Worm (Caenorhabditis elegans) whole organism, L1 larva: ENCODE data around the gene cnep-1.
A peak's percentile ranks its signal among the peaks of the same experiment; 100 is the strongest.

Experiments used
- C34B4.2 ChIP-seq: sonication (generic microtip); optimal IDR thresholded peaks from 2 replicates; lab custom pipeline; 2017; ENCODE audit warnings: mild to moderate bottlenecking, missing genetic modification characterization, missing compliant biosample characterization
- F16B12.6 ChIP-seq: fragments of 150-350 bp; optimal IDR thresholded peaks from 2 replicates; lab custom pipeline; 2014; ENCODE audit warnings: missing biosample characterization, missing genetic modification characterization
- Y116A8C.19 ChIP-seq: sonication (generic microtip); optimal IDR thresholded peaks from 2 replicates; lab custom pipeline; 2016; ENCODE audit warnings: missing compliant biosample characterization, missing genetic modification characterization, borderline replicate concordance
- aha-1 ChIP-seq: fragments of 150-350 bp; optimal IDR thresholded peaks from 2 replicates; lab custom pipeline; 2014; ENCODE audit warnings: missing biosample characterization, missing genetic modification characterization
- alr-1 ChIP-seq: fragments of 200-800 bp; sonication (Bioruptor generic); optimal IDR thresholded peaks from 2 replicates; lab custom pipeline; 2018; ENCODE audit warnings: borderline replicate concordance, mild to moderate bottlenecking, missing genetic modification characterization, missing compliant biosample characterization
- aly-2 ChIP-seq: fragments of 150-350 bp; optimal IDR thresholded peaks from 2 replicates; lab custom pipeline; 2014; ENCODE audit warnings: missing biosample characterization, missing genetic modification characterization
- ama-1 ChIP-seq: fragments of 150-350 bp; optimal IDR thresholded peaks from 2 replicates; lab custom pipeline; 2014
- blmp-1 ChIP-seq: fragments of 150-350 bp; optimal IDR thresholded peaks from 2 replicates; lab custom pipeline; 2014; ENCODE audit warnings: missing biosample characterization, missing genetic modification characterization
- ceh-63 ChIP-seq: fragments of 200-800 bp; sonication (Bioruptor generic); optimal IDR thresholded peaks from 2 replicates; lab custom pipeline; 2018; ENCODE audit warnings: mild to moderate bottlenecking, missing genetic modification characterization, missing compliant biosample characterization
- ceh-8 ChIP-seq: fragments of 200-800 bp; sonication (Bioruptor generic); optimal IDR thresholded peaks from 2 replicates; lab custom pipeline; 2018; ENCODE audit warnings: mild to moderate bottlenecking, missing genetic modification characterization, moderate library complexity, missing compliant biosample characterization
- ceh-88 ChIP-seq: fragments of 200-800 bp; sonication (Bioruptor generic); IDR thresholded peaks from 2 replicates; pipeline ENCODE4 v1.3.6; 2022; ENCODE audit warnings: missing genetic modification characterization, missing compliant biosample characterization
- ceh-90 ChIP-seq: sonication (generic microtip); optimal IDR thresholded peaks from 2 replicates; lab custom pipeline; 2016; ENCODE audit warnings: missing genetic modification characterization, missing compliant biosample characterization
- efl-1 ChIP-seq, 4 experiments: fragments of 150-350 bp; optimal IDR thresholded peaks in 3 of 4; peaks in 1 of 4; 1 replicate in 1 of 4; 2 replicates in 3 of 4; lab custom pipeline; 2014; ENCODE audit warnings: missing biosample characterization in 2 of 4, missing genetic modification characterization in 2 of 4, missing genetic modification reagents in 2 of 4
- egl-13 ChIP-seq: sonication (generic microtip); optimal IDR thresholded peaks from 2 replicates; lab custom pipeline; 2016; ENCODE audit warnings: missing genotype, missing genetic modification reagents, missing genetic modification characterization, missing compliant biosample characterization
- egl-27 ChIP-seq, 2 experiments: fragments of 150-350 bp in 1 of 2; sonication (generic microtip); optimal IDR thresholded peaks; 3 replicates each; lab custom pipeline; 2017 to 2018; ENCODE audit warnings: missing biosample characterization in 2 of 2, missing genetic modification characterization in 2 of 2, missing genetic modification reagents in 2 of 2
- elt-3 ChIP-seq, 6 experiments: fragments of 150-350 bp in 1 of 6; sonication (generic microtip); optimal IDR thresholded peaks; 2 replicates each; lab custom pipeline; 2017 to 2018; ENCODE audit warnings: missing biosample characterization in 6 of 6, missing genetic modification characterization in 6 of 6, inconsistent platforms in 1 of 6
- fkh-4 ChIP-seq: sonication (generic microtip); optimal IDR thresholded peaks from 2 replicates; lab custom pipeline; 2016; ENCODE audit warnings: missing compliant biosample characterization, missing genetic modification characterization, borderline replicate concordance
- fkh-8 ChIP-seq: sonication (generic microtip); optimal IDR thresholded peaks from 2 replicates; lab custom pipeline; 2016; ENCODE audit warnings: mild to moderate bottlenecking, missing genetic modification characterization, missing compliant biosample characterization
- hpl-2 ChIP-seq: fragments of 150-350 bp; optimal IDR thresholded peaks from 2 replicates; lab custom pipeline; 2014; ENCODE audit warnings: missing biosample characterization, missing genetic modification reagents, missing genetic modification characterization
- lin-13 ChIP-seq: fragments of 150-350 bp; optimal IDR thresholded peaks from 2 replicates; lab custom pipeline; 2014; ENCODE audit warnings: missing biosample characterization, missing genetic modification reagents, missing genetic modification characterization
- lin-14 ChIP-seq: fragments of 200-800 bp; sonication (Bioruptor generic); optimal IDR thresholded peaks from 2 replicates; lab custom pipeline; 2018; ENCODE audit warnings: mild to moderate bottlenecking, missing genetic modification characterization, moderate library complexity, missing compliant biosample characterization
- lin-35 ChIP-seq, 2 experiments: fragments of 150-350 bp; optimal IDR thresholded peaks; 2 replicates each; lab custom pipeline; 2014; ENCODE audit warnings: missing biosample characterization in 2 of 2, missing genetic modification characterization in 2 of 2, missing genetic modification reagents in 2 of 2
- lir-3 ChIP-seq: sonication (generic microtip); optimal IDR thresholded peaks from 2 replicates; lab custom pipeline; 2016; ENCODE audit warnings: mild to moderate bottlenecking, missing genetic modification characterization, moderate library complexity, missing compliant biosample characterization; ENCODE audit not compliant: poor library complexity
- lsy-2 ChIP-seq, 2 experiments: fragments of 150-350 bp; optimal IDR thresholded peaks; 2 replicates each; lab custom pipeline; 2014; ENCODE audit warnings: missing biosample characterization in 2 of 2, missing genetic modification characterization in 2 of 2
- mab-9 ChIP-seq: fragments of 200-800 bp; sonication (Bioruptor generic); IDR thresholded peaks from 2 replicates; pipeline ENCODE4 v1.3.6; 2022; ENCODE audit warnings: missing genetic modification reagents, missing genetic modification characterization, missing compliant biosample characterization
- mdl-1 ChIP-seq, 2 experiments: fragments of 150-350 bp; optimal IDR thresholded peaks; 2 replicates each; lab custom pipeline; 2014 to 2017; ENCODE audit warnings: missing biosample characterization in 2 of 2, missing genetic modification characterization in 2 of 2, inconsistent platforms in 1 of 2
- mef-2 ChIP-seq: fragments of 150-350 bp; optimal IDR thresholded peaks from 2 replicates; lab custom pipeline; 2014; ENCODE audit warnings: missing biosample characterization, missing genetic modification characterization
- nhr-11 ChIP-seq: fragments of 150-350 bp; optimal IDR thresholded peaks from 2 replicates; lab custom pipeline; 2014; ENCODE audit warnings: missing biosample characterization, missing genetic modification characterization
- nhr-12 ChIP-seq: sonication (generic microtip); optimal IDR thresholded peaks from 2 replicates; lab custom pipeline; 2017; ENCODE audit warnings: missing biosample characterization, missing genetic modification characterization
- nhr-19 ChIP-seq: fragments of 200-800 bp; sonication (Bioruptor generic); conservative IDR thresholded peaks from 2 replicates; pipeline ENCODE4 v1.3.6; 2022; ENCODE audit warnings: missing genetic modification characterization, missing compliant biosample characterization
- nhr-237 ChIP-seq: fragments of 150-350 bp; optimal IDR thresholded peaks from 2 replicates; lab custom pipeline; 2014; ENCODE audit warnings: missing biosample characterization, missing genetic modification characterization
- nhr-28 ChIP-seq: fragments of 150-350 bp; optimal IDR thresholded peaks from 2 replicates; lab custom pipeline; 2014; ENCODE audit warnings: missing biosample characterization, missing genetic modification characterization
- nhr-47 ChIP-seq: sonication (generic microtip); optimal IDR thresholded peaks from 2 replicates; lab custom pipeline; 2016; ENCODE audit warnings: mild to moderate bottlenecking, missing genetic modification characterization, moderate library complexity, missing compliant biosample characterization
- nhr-76 ChIP-seq: sonication (generic microtip); optimal IDR thresholded peaks from 2 replicates; lab custom pipeline; 2017; ENCODE audit warnings: missing biosample characterization, missing genetic modification characterization
- nhr-77 ChIP-seq: fragments of 150-350 bp; optimal IDR thresholded peaks from 2 replicates; lab custom pipeline; 2014; ENCODE audit warnings: missing biosample characterization, missing genetic modification characterization
- nhr-84 ChIP-seq: sonication (generic microtip); optimal IDR thresholded peaks from 2 replicates; lab custom pipeline; 2017; ENCODE audit warnings: missing biosample characterization, missing genetic modification characterization
- nhr-85 ChIP-seq: sonication (generic microtip); peaks from one replicate; lab custom pipeline; 2016; ENCODE audit warnings: missing genetic modification characterization, inconsistent platforms, missing compliant biosample characterization
- nhr-90 ChIP-seq: sonication (generic microtip); optimal IDR thresholded peaks from 2 replicates; lab custom pipeline; 2016; ENCODE audit warnings: mild to moderate bottlenecking, missing genetic modification characterization, missing compliant biosample characterization; ENCODE audit not compliant: poor library complexity
- pag-3 ChIP-seq: sonication (generic microtip); optimal IDR thresholded peaks from 2 replicates; lab custom pipeline; 2017; ENCODE audit warnings: missing genetic modification characterization, mild to moderate bottlenecking, missing compliant biosample characterization, antibody characterized with exemption, borderline replicate concordance; ENCODE audit not compliant: insufficient read depth
- pqm-1 ChIP-seq: sonication (generic microtip); optimal IDR thresholded peaks from 3 replicates; lab custom pipeline; 2017; ENCODE audit warnings: missing biosample characterization, missing genetic modification characterization
- skn-1 ChIP-seq: fragments of 150-350 bp; optimal IDR thresholded peaks from 2 replicates; lab custom pipeline; 2014; ENCODE audit warnings: missing biosample characterization, missing genetic modification characterization
- snpc-4 ChIP-seq: fragments of 150-350 bp; optimal IDR thresholded peaks from 2 replicates; lab custom pipeline; 2014; ENCODE audit warnings: missing biosample characterization, missing genetic modification characterization
- snu-23 ChIP-seq: sonication (generic microtip); optimal IDR thresholded peaks from 2 replicates; lab custom pipeline; 2016; ENCODE audit warnings: missing genetic modification characterization, missing compliant biosample characterization
- sox-4 ChIP-seq: sonication (generic microtip); optimal IDR thresholded peaks from 2 replicates; lab custom pipeline; 2016; ENCODE audit warnings: missing genetic modification characterization, missing compliant biosample characterization
- sup-37 ChIP-seq: fragments of 200-800 bp; sonication (Bioruptor generic); optimal IDR thresholded peaks from 2 replicates; lab custom pipeline; 2018; ENCODE audit warnings: mild to moderate bottlenecking, missing genetic modification characterization, missing compliant biosample characterization
- tbx-2 ChIP-seq: sonication (generic microtip); optimal IDR thresholded peaks from 2 replicates; lab custom pipeline; 2016; ENCODE audit warnings: missing genetic modification characterization, missing compliant biosample characterization
- tlp-1 ChIP-seq: fragments of 150-350 bp; optimal IDR thresholded peaks from 2 replicates; lab custom pipeline; 2014; ENCODE audit warnings: missing biosample characterization, missing genetic modification characterization
- unc-130 ChIP-seq: fragments of 150-350 bp; optimal IDR thresholded peaks from 2 replicates; lab custom pipeline; 2017; ENCODE audit warnings: missing biosample characterization, missing genetic modification characterization, inconsistent platforms
- unc-86 ChIP-seq: sonication (generic microtip); optimal IDR thresholded peaks from 2 replicates; lab custom pipeline; 2016; ENCODE audit warnings: missing genetic modification characterization, missing compliant biosample characterization
- unc-98 ChIP-seq: fragments of 200-800 bp; sonication (Bioruptor generic); IDR thresholded peaks from 2 replicates; pipeline ENCODE4 v1.3.6; 2022; ENCODE audit warnings: missing genetic modification characterization, missing compliant biosample characterization
- vab-15 ChIP-seq: sonication (generic microtip); optimal IDR thresholded peaks from 2 replicates; lab custom pipeline; 2017; ENCODE audit warnings: missing genotype, mild to moderate bottlenecking, missing genetic modification characterization, missing compliant biosample characterization
- xbp-1 ChIP-seq: sonication (generic microtip); optimal IDR thresholded peaks from 2 replicates; lab custom pipeline; 2016; ENCODE audit warnings: missing genetic modification characterization, missing compliant biosample characterization
- zag-1 ChIP-seq: fragments of 150-350 bp; optimal IDR thresholded peaks from 2 replicates; lab custom pipeline; 2014; ENCODE audit warnings: missing biosample characterization, missing genetic modification characterization
- ztf-11 ChIP-seq, 2 experiments: sonication (generic microtip); optimal IDR thresholded peaks; 2 replicates each; lab custom pipeline; 2016 to 2017; ENCODE audit warnings: missing genetic modification characterization in 2 of 2, missing biosample characterization in 1 of 2, missing compliant biosample characterization in 1 of 2

Gene cnep-1

ce11 chrII:7342884-7343283 is 32.7 kb downstream of the cnep-1 start:
- no peak for TF ChIP-seq nhr-84
- no peak for TF ChIP-seq snpc-4 (tag; lab: Kevin White, UChicago)
- TF ChIP-seq egl-27 (tag; optimal IDR thresholded peaks at IDR 0.05; lab: Kevin White, UChicago): no peak
- no peak for TF ChIP-seq egl-13 (tag; lab: Kevin White, UChicago)
- TF ChIP-seq nhr-12 (tag; lab: Kevin White, UChicago): no peak
- TF ChIP-seq fkh-8 (tag; lab: Kevin White, UChicago): no peak
- TF ChIP-seq nhr-85 (tag; lab: Kevin White, UChicago): peak; percentile 94
- no peak for TF ChIP-seq sup-37
- TF ChIP-seq elt-3 (tag; optimal IDR thresholded peaks at IDR 0.05; lab: Kevin White, UChicago): peak; percentile 63 to 86 (median 76)
- no peak for TF ChIP-seq ceh-90
- no peak for TF ChIP-seq nhr-47 (tag; lab: Kevin White, UChicago)
- TF ChIP-seq unc-130 (tag; lab: Kevin White, UChicago): peak; percentile 72
- no peak for TF ChIP-seq nhr-11 (tag; lab: Kevin White, UChicago)
- no peak for TF ChIP-seq sox-4 (tag; lab: Kevin White, UChicago)
- no peak for TF ChIP-seq ceh-88 (GFP tag; lab: Robert Waterston, UW)
- no peak for TF ChIP-seq zag-1
- TF ChIP-seq blmp-1 (tag; lab: Kevin White, UChicago): peak; percentile 86
- peak in 1 of 2 experiments; percentile 18 for TF ChIP-seq lsy-2 (tag; optimal IDR thresholded peaks at IDR 0.05; lab: Kevin White, UChicago)
- TF ChIP-seq mdl-1 (tag; optimal IDR thresholded peaks at IDR 0.05; lab: Kevin White, UChicago): peak in 1 of 2 experiments; percentile 85
- TF ChIP-seq tlp-1 (tag; lab: Kevin White, UChicago): no peak
- peak in 1 of 2 experiments; percentile 63 for TF ChIP-seq lin-35 (GFP tag; optimal IDR thresholded peaks at IDR 0.05; lab: Kevin White, UChicago)
- TF ChIP-seq Y116A8C.19: no peak
- TF ChIP-seq aly-2 (tag; lab: Kevin White, UChicago): no peak
- TF ChIP-seq skn-1: no peak
- TF ChIP-seq tbx-2 (tag; lab: Kevin White, UChicago): peak; percentile 65
- TF ChIP-seq vab-15: no peak
- TF ChIP-seq alr-1 (tag; lab: Kevin White, UChicago): no peak
- TF ChIP-seq mef-2 (tag; lab: Kevin White, UChicago): no peak
- TF ChIP-seq xbp-1 (tag; lab: Kevin White, UChicago): no peak
- no peak for TF ChIP-seq hpl-2 (GFP tag; lab: Kevin White, UChicago)
- peak; percentile 65 for TF ChIP-seq nhr-90 (tag; lab: Kevin White, UChicago)
- TF ChIP-seq unc-86 (tag; lab: Kevin White, UChicago): no peak
- peak; percentile 92 for TF ChIP-seq nhr-19
- TF ChIP-seq snu-23: peak; percentile 62
- TF ChIP-seq lir-3 (tag; lab: Kevin White, UChicago): no peak
- peak; percentile 39 for TF ChIP-seq lin-13 (GFP tag; lab: Kevin White, UChicago)
- TF ChIP-seq nhr-237 (tag; lab: Kevin White, UChicago): no peak
- no peak for TF ChIP-seq pag-3 (tag; lab: Kevin White, UChicago)
- no peak for TF ChIP-seq nhr-77 (tag; lab: Kevin White, UChicago)
- no peak for TF ChIP-seq nhr-76 (tag; lab: Kevin White, UChicago)
- TF ChIP-seq F16B12.6 (tag; lab: Kevin White, UChicago): no peak
- no peak for TF ChIP-seq ceh-63
- no peak for TF ChIP-seq fkh-4 (tag; lab: Kevin White, UChicago)
- no peak for TF ChIP-seq efl-1 (optimal IDR thresholded peaks at IDR 0.05; lab: Kevin White, UChicago)
- no peak for TF ChIP-seq efl-1 (GFP tag; optimal IDR thresholded peaks at IDR 0.05 in 1 of 2; lab: Kevin White, UChicago)
- no peak for TF ChIP-seq mab-9 (GFP tag; lab: Robert Waterston, UW)
- peak; percentile 50 for TF ChIP-seq lin-14 (GFP tag; lab: Kevin White, UChicago)
- TF ChIP-seq unc-98 (GFP tag; lab: Robert Waterston, UW): no peak
- TF ChIP-seq ceh-8 (GFP tag; lab: Kevin White, UChicago): no peak
- no peak for TF ChIP-seq aha-1 (tag; lab: Kevin White, UChicago)
- no peak for TF ChIP-seq pqm-1 (tag; lab: Kevin White, UChicago)
- no peak for TF ChIP-seq ztf-11 (tag; optimal IDR thresholded peaks at IDR 0.05; lab: Kevin White, UChicago)
- TF ChIP-seq ama-1: no peak
- TF ChIP-seq nhr-28: no peak
- TF ChIP-seq C34B4.2 (tag; lab: Kevin White, UChicago): no peak
